Worm (Caenorhabditis elegans) whole organism, L1 larva: ENCODE results near the gene Y82E9BL.5.

Experiments
- ama-1 ChIP-seq: fragments of 150-350 bp; optimal IDR thresholded peaks from 2 replicates; lab custom pipeline; 2014
- blmp-1 ChIP-seq: fragments of 150-350 bp; optimal IDR thresholded peaks from 2 replicates; lab custom pipeline; 2014; ENCODE audit warnings: missing biosample characterization, missing genetic modification characterization
- elt-2 ChIP-seq: sonication (generic microtip); optimal IDR thresholded peaks from 2 replicates; lab custom pipeline; 2016; ENCODE audit warnings: missing genetic modification characterization, mild to moderate bottlenecking, inconsistent platforms, missing compliant biosample characterization, missing genetic modification reagents
- elt-3 ChIP-seq, 6 experiments: fragments of 150-350 bp in 1 of 6; sonication (generic microtip); optimal IDR thresholded peaks; 2 replicates each; lab custom pipeline; 2017 to 2018; ENCODE audit warnings: missing biosample characterization in 6 of 6, missing genetic modification characterization in 6 of 6, inconsistent platforms in 1 of 6
- grh-1 ChIP-seq: fragments of 200-800 bp; sonication (Bioruptor generic); IDR thresholded peaks from 2 replicates; pipeline ENCODE4 v1.3.6; 2022; ENCODE audit warnings: missing genetic modification reagents, missing genetic modification characterization, missing compliant biosample characterization
- lsy-2 ChIP-seq, 2 experiments: fragments of 150-350 bp; optimal IDR thresholded peaks; 2 replicates each; lab custom pipeline; 2014; ENCODE audit warnings: missing biosample characterization in 2 of 2, missing genetic modification characterization in 2 of 2
- mdl-1 ChIP-seq, 2 experiments: fragments of 150-350 bp; optimal IDR thresholded peaks; 2 replicates each; lab custom pipeline; 2014 to 2017; ENCODE audit warnings: missing biosample characterization in 2 of 2, missing genetic modification characterization in 2 of 2, inconsistent platforms in 1 of 2
- nhr-237 ChIP-seq: fragments of 150-350 bp; optimal IDR thresholded peaks from 2 replicates; lab custom pipeline; 2014; ENCODE audit warnings: missing biosample characterization, missing genetic modification characterization
- nhr-90 ChIP-seq: sonication (generic microtip); optimal IDR thresholded peaks from 2 replicates; lab custom pipeline; 2016; ENCODE audit warnings: mild to moderate bottlenecking, missing genetic modification characterization, missing compliant biosample characterization; ENCODE audit not compliant: poor library complexity
- pag-3 ChIP-seq: sonication (generic microtip); optimal IDR thresholded peaks from 2 replicates; lab custom pipeline; 2017; ENCODE audit warnings: missing genetic modification characterization, mild to moderate bottlenecking, missing compliant biosample characterization, antibody characterized with exemption, borderline replicate concordance; ENCODE audit not compliant: insufficient read depth

- TF ChIP-seq blmp-1 (tag; lab: Kevin White, UChicago) (no peak), pag-3 (no peak), nhr-237 (tag; lab: Kevin White, UChicago) (no peak), nhr-90 (no peak), elt-2 (tag; lab: Kevin White, UChicago) (no peak), grh-1 (GFP tag; lab: Robert Waterston, UW) (no peak), mdl-1 (tag; optimal IDR thresholded peaks at IDR 0.05; lab: Kevin White, UChicago) (no peak), ama-1 (lab: Kevin White, UChicago) (no peak), lsy-2 (tag; optimal IDR thresholded peaks at IDR 0.05; lab: Kevin White, UChicago) (no peak), elt-3 (tag; optimal IDR thresholded peaks at IDR 0.05; lab: Kevin White, UChicago) (no peak)
Observed at ce11 chrIII:1321561-1321960, 25.9 kb downstream of the Y82E9BL.5 start, which contains the start of gene fbxa-15.
